Fruit fly (Drosophila melanogaster): ENCODE data around the gene be.

The be gene

dm6 chrX:15085777-15086510, 61.7 kb downstream of the be start, which contains the start of the genes CG15027 and Dbct:
TSS of gene CG15027 (minus strand) at chrX:15085827.
TSS of gene Dbct (plus strand) at chrX:15086125.
- peak; percentile 47 for TF ChIP-seq woc (GFP tag; optimal IDR thresholded peaks at IDR 0.05)
- TF ChIP-seq sage (GFP tag; optimal IDR thresholded peaks at IDR 0.05) = peak; percentile 56
- TF ChIP-seq CrebA (GFP tag; optimal IDR thresholded peaks at IDR 0.05; ENCODE audit: borderline replicate concordance) = no peak
- TF ChIP-seq psq (GFP tag; optimal IDR thresholded peaks at IDR 0.05) = peak; percentile 69
- TF ChIP-seq br (GFP tag; optimal IDR thresholded peaks at IDR 0.05) = peak; percentile 42
- no peak for TF ChIP-seq Dif (GFP tag; optimal IDR thresholded peaks at IDR 0.05; ENCODE audit: partially characterized antibody)
- peak; percentile 59 for TF ChIP-seq Jra (GFP tag; optimal IDR thresholded peaks at IDR 0.05)
- TF ChIP-seq Myc (optimal IDR thresholded peaks at IDR 0.05) = peak; percentile 49
- peak; percentile 58 for TF ChIP-seq ey (GFP tag; optimal IDR thresholded peaks at IDR 0.05)
- TF ChIP-seq Rel (GFP tag; optimal IDR thresholded peaks at IDR 0.05) = peak; percentile 2
- TF ChIP-seq Rel (tag; optimal IDR thresholded peaks at IDR 0.05) = peak; percentile 52
- peak; percentile 82 for TF ChIP-seq h (GFP tag; optimal IDR thresholded peaks at IDR 0.05)
- TF ChIP-seq Abd-B (GFP tag; optimal IDR thresholded peaks at IDR 0.05) = no peak
- peak; percentile 87 for TF ChIP-seq HLH106 (tag; optimal IDR thresholded peaks at IDR 0.05)
- TF ChIP-seq dsf (GFP tag; optimal IDR thresholded peaks at IDR 0.05; ENCODE audit: borderline replicate concordance) = peak; percentile 16
- TF ChIP-seq lola (GFP tag; optimal IDR thresholded peaks at IDR 0.05) = no peak
- peak; percentile 64 for TF ChIP-seq CG9705 (GFP tag; optimal IDR thresholded peaks at IDR 0.05)
- peak; percentile 63 for TF ChIP-seq Hnf4 (GFP tag; optimal IDR thresholded peaks at IDR 0.05)
- peak; percentile 67 for TF ChIP-seq fru (GFP tag; optimal IDR thresholded peaks at IDR 0.05)
- peak; percentile 60 for TF ChIP-seq dmrt93B (GFP tag; optimal IDR thresholded peaks at IDR 0.05)
- TF ChIP-seq tai (GFP tag; optimal IDR thresholded peaks at IDR 0.05) = peak; percentile 70
- peak; percentile 81 for TF ChIP-seq rgr (GFP tag; optimal IDR thresholded peaks at IDR 0.05)
- TF ChIP-seq dl (GFP tag; optimal IDR thresholded peaks at IDR 0.05; ENCODE audit: insufficient read depth in 1 of 2, partially characterized antibody in 2 of 2) = no peak
- no peak for TF ChIP-seq jim (GFP tag; optimal IDR thresholded peaks at IDR 0.05)
- peak; percentile 77 for TF ChIP-seq Sp1 (GFP tag; optimal IDR thresholded peaks at IDR 0.05)
- peak; percentile 85 for TF ChIP-seq brk (GFP tag; optimal IDR thresholded peaks at IDR 0.05)
- TF ChIP-seq foxo (GFP tag; optimal IDR thresholded peaks at IDR 0.05) = peak in 1 of 2 experiments; percentile 83
- TF ChIP-seq OdsH (GFP tag; optimal IDR thresholded peaks at IDR 0.05) = peak; percentile 78

- TF ChIP-seq lola (GFP tag; optimal IDR thresholded peaks at IDR 0.05) (no peak), jim (GFP tag; optimal IDR thresholded peaks at IDR 0.05) (no peak), sv (GFP tag; optimal IDR thresholded peaks at IDR 0.05) (no peak), br (GFP tag; optimal IDR thresholded peaks at IDR 0.05) (no peak), dsf (GFP tag; optimal IDR thresholded peaks at IDR 0.05; ENCODE audit: borderline replicate concordance) (no peak), sage (GFP tag; optimal IDR thresholded peaks at IDR 0.05) (no peak), Abd-B (GFP tag; optimal IDR thresholded peaks at IDR 0.05) (no peak), Hr78 (GFP tag; optimal IDR thresholded peaks at IDR 0.05) (no peak), Myc (optimal IDR thresholded peaks at IDR 0.05) (no peak), foxo (GFP tag; optimal IDR thresholded peaks at IDR 0.05) (no peak), Sp1 (GFP tag; optimal IDR thresholded peaks at IDR 0.05) (no peak), usp (GFP tag; optimal IDR thresholded peaks at IDR 0.05) (no peak), Dfd (GFP tag; optimal IDR thresholded peaks at IDR 0.05) (no peak), GATAd (GFP tag; optimal IDR thresholded peaks at IDR 0.05) (no peak)
These were observed 65.0 kb downstream of the be start, which contains the start of gene Rab3-GEF for dm6 chrX:15089146-15089698. TSS of gene Rab3-GEF (plus strand) at chrX:15089682.

- TF ChIP-seq lola (GFP tag; optimal IDR thresholded peaks at IDR 0.05) (no peak), fru (GFP tag; optimal IDR thresholded peaks at IDR 0.05) (peak; percentile 27), HLH106 (tag; optimal IDR thresholded peaks at IDR 0.05) (peak; percentile 30)
These were observed 66.1 kb downstream of the be start for dm6 chrX:15090371-15090770.

dm6 chrX:15091159-15091558, 66.9 kb downstream of the be start:
- TF ChIP-seq Vsx2 (GFP tag; optimal IDR thresholded peaks at IDR 0.05; ENCODE audit: partially characterized antibody) = peak; percentile 82
- no peak for TF ChIP-seq psq (GFP tag; optimal IDR thresholded peaks at IDR 0.05)
- no peak for TF ChIP-seq Abd-B (GFP tag; optimal IDR thresholded peaks at IDR 0.05)
